Worm (Caenorhabditis elegans) whole organism, mixed stage, embryonic: ENCODE measurements around the gene idpp-1.

Experiments
- M03D4.4 ChIP-seq: sonication (generic microtip); optimal IDR thresholded peaks from 2 replicates; lab custom pipeline; 2017; ENCODE audit warnings: mild to moderate bottlenecking, missing genetic modification characterization, missing compliant biosample characterization
- bed-3 ChIP-seq: fragments of 200-800 bp; sonication (Bioruptor generic); optimal IDR thresholded peaks from 3 replicates; lab custom pipeline; 2018; ENCODE audit warnings: mild to moderate bottlenecking, missing genetic modification characterization, moderate library complexity, missing compliant biosample characterization
- blmp-1 ChIP-seq: fragments of 150-350 bp; optimal IDR thresholded peaks from 2 replicates; lab custom pipeline; 2014; ENCODE audit warnings: missing biosample characterization, missing genetic modification characterization
- ceh-39 ChIP-seq: fragments of 150-350 bp; optimal IDR thresholded peaks from 2 replicates; lab custom pipeline; 2014; ENCODE audit warnings: missing biosample characterization, missing genetic modification characterization
- ceh-43 ChIP-seq: fragments of 200-800 bp; sonication (Bioruptor generic); optimal IDR thresholded peaks from 2 replicates; lab custom pipeline; 2018; ENCODE audit warnings: mild to moderate bottlenecking, missing genetic modification characterization, moderate library complexity, missing compliant biosample characterization
- ceh-83 ChIP-seq: fragments of 200-800 bp; sonication (Bioruptor generic); optimal IDR thresholded peaks from 2 replicates; lab custom pipeline; 2018; ENCODE audit warnings: mild to moderate bottlenecking, missing genetic modification characterization, missing compliant biosample characterization
- ces-1 ChIP-seq: fragments of 150-350 bp; optimal IDR thresholded peaks from 2 replicates; lab custom pipeline; 2014; ENCODE audit warnings: missing biosample characterization, missing genetic modification reagents, missing genetic modification characterization
- cnd-1 ChIP-seq: fragments of 200-800 bp; sonication (Bioruptor generic); optimal IDR thresholded peaks from 2 replicates; lab custom pipeline; 2018; ENCODE audit warnings: mild to moderate bottlenecking, missing genetic modification characterization, missing compliant biosample characterization
- drap-1 ChIP-seq: fragments of 200-800 bp; sonication (Bioruptor generic); optimal IDR thresholded peaks from 3 replicates; lab custom pipeline; 2018; ENCODE audit warnings: mild to moderate bottlenecking, missing genetic modification characterization, missing compliant biosample characterization
- elt-1 ChIP-seq: sonication (generic microtip); optimal IDR thresholded peaks from 2 replicates; lab custom pipeline; 2017; ENCODE audit warnings: missing genetic modification characterization, mild to moderate bottlenecking, missing compliant biosample characterization, antibody characterized with exemption, moderate library complexity, borderline replicate concordance; ENCODE audit not compliant: insufficient read depth
- flh-1 ChIP-seq: fragments of 200-800 bp; sonication (Bioruptor generic); optimal IDR thresholded peaks from 2 replicates; lab custom pipeline; 2018; ENCODE audit warnings: mild to moderate bottlenecking, missing genetic modification characterization, moderate library complexity, missing compliant biosample characterization
- ham-2 ChIP-seq: fragments of 200-800 bp; sonication (Bioruptor generic); optimal IDR thresholded peaks from 2 replicates; lab custom pipeline; 2018; ENCODE audit warnings: mild to moderate bottlenecking, missing genetic modification characterization, missing compliant biosample characterization
- hlh-1 ChIP-seq: fragments of 150-350 bp; optimal IDR thresholded peaks from 2 replicates; lab custom pipeline; 2014; ENCODE audit warnings: missing biosample characterization, missing genetic modification reagents, missing genetic modification characterization
- lin-13 ChIP-seq: fragments of 150-350 bp; optimal IDR thresholded peaks from 2 replicates; lab custom pipeline; 2014; ENCODE audit warnings: missing biosample characterization, missing genetic modification characterization
- lin-32 ChIP-seq: fragments of 200-800 bp; sonication (Bioruptor generic); optimal IDR thresholded peaks from 2 replicates; lab custom pipeline; 2018; ENCODE audit warnings: mild to moderate bottlenecking, missing genetic modification characterization, missing compliant biosample characterization
- lsy-2 ChIP-seq: fragments of 150-350 bp; optimal IDR thresholded peaks from 2 replicates; lab custom pipeline; 2014; ENCODE audit warnings: missing biosample characterization, missing genetic modification characterization
- mab-5 ChIP-seq: fragments of 150-350 bp; optimal IDR thresholded peaks from 2 replicates; lab custom pipeline; 2014; ENCODE audit warnings: missing biosample characterization, missing genetic modification characterization
- mls-2 ChIP-seq: sonication (generic microtip); optimal IDR thresholded peaks from 2 replicates; lab custom pipeline; 2016; ENCODE audit warnings: mild to moderate bottlenecking, missing genetic modification characterization, moderate library complexity, missing compliant biosample characterization
- nhr-12 ChIP-seq: fragments of 150-350 bp; optimal IDR thresholded peaks from 2 replicates; lab custom pipeline; 2014; ENCODE audit warnings: missing biosample characterization, missing genetic modification characterization
- nhr-237 ChIP-seq: fragments of 150-350 bp; optimal IDR thresholded peaks from 2 replicates; lab custom pipeline; 2014; ENCODE audit warnings: missing biosample characterization, missing genetic modification characterization
- nhr-28 ChIP-seq: fragments of 150-350 bp; optimal IDR thresholded peaks from 2 replicates; lab custom pipeline; 2014; ENCODE audit warnings: missing biosample characterization, missing genetic modification characterization
- nhr-76 ChIP-seq: sonication (generic microtip); optimal IDR thresholded peaks from 2 replicates; lab custom pipeline; 2017; ENCODE audit warnings: missing biosample characterization, missing genetic modification characterization
- pha-4 ChIP-seq: fragments of 150-350 bp; optimal IDR thresholded peaks from 2 replicates; lab custom pipeline; 2018; ENCODE audit warnings: missing biosample characterization, missing genetic modification reagents, missing genetic modification characterization
- sem-2 ChIP-seq: fragments of 200-800 bp; sonication (Bioruptor generic); optimal IDR thresholded peaks from 2 replicates; lab custom pipeline; 2018; ENCODE audit warnings: mild to moderate bottlenecking, missing genetic modification characterization, missing compliant biosample characterization
- snpc-4 ChIP-seq: fragments of 150-350 bp; optimal IDR thresholded peaks from 2 replicates; lab custom pipeline; 2014; ENCODE audit warnings: missing biosample characterization, missing genetic modification characterization
- sptf-1 ChIP-seq: sonication (generic microtip); optimal IDR thresholded peaks from 2 replicates; lab custom pipeline; 2017; ENCODE audit warnings: mild to moderate bottlenecking, missing genetic modification characterization, moderate library complexity, missing compliant biosample characterization
- tbx-8 ChIP-seq: fragments of 200-800 bp; sonication (Bioruptor generic); optimal IDR thresholded peaks from 2 replicates; lab custom pipeline; 2018; ENCODE audit warnings: mild to moderate bottlenecking, missing genetic modification characterization, moderate library complexity, missing compliant biosample characterization
- unc-120 ChIP-seq: sonication (generic microtip); optimal IDR thresholded peaks from 2 replicates; lab custom pipeline; 2017; ENCODE audit warnings: missing genetic modification characterization, missing compliant biosample characterization; ENCODE audit not compliant: poor library complexity, severe bottlenecking
- unc-39 ChIP-seq: fragments of 150-350 bp; optimal IDR thresholded peaks from 2 replicates; lab custom pipeline; 2014; ENCODE audit warnings: missing biosample characterization, missing genetic modification characterization
- zip-8 ChIP-seq: fragments of 150-350 bp; optimal IDR thresholded peaks from 2 replicates; lab custom pipeline; 2014; ENCODE audit warnings: missing biosample characterization, missing genetic modification characterization
- ztf-11 ChIP-seq: fragments of 150-350 bp; optimal IDR thresholded peaks from 2 replicates; lab custom pipeline; 2014; ENCODE audit warnings: missing biosample characterization, missing genetic modification characterization

idpp-1 gene

DNA sequence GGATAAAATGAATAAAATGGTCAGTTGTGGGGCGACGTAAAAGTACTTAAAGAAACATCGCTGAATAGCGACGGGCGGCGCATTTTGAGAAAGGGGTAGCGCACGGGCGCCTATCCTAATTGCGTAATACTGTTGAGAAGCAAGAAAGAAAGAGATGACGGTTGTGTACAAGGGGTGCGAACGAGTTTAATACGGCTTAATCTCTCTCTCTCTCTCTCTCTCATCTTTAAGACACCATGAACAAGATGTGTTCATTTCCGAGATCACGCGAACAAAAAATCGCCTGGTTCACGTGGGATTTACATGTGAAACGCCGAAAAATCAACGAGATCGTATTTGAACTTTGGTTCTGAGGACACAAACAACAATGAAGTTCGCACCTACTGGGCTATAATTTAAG, 19.2 kb downstream of the idpp-1 start:
- TF ChIP-seq drap-1 (GFP tag; lab: Kevin White, UChicago) (no peak), blmp-1 (tag; lab: Kevin White, UChicago) (no peak), bed-3 (GFP tag; lab: Kevin White, UChicago) (no peak), lsy-2 (no peak), cnd-1 (tag; lab: Kevin White, UChicago) (no peak), ztf-11 (tag; lab: Kevin White, UChicago) (no peak), tbx-8 (GFP tag; lab: Kevin White, UChicago) (no peak), zip-8 (tag; lab: Kevin White, UChicago) (no peak), lin-13 (no peak), ces-1 (no peak), sem-2 (GFP tag; lab: Kevin White, UChicago) (no peak), elt-1 (tag; lab: Kevin White, UChicago) (no peak), mls-2 (tag; lab: Kevin White, UChicago) (no peak), mab-5 (tag; lab: Kevin White, UChicago) (no peak), sptf-1 (tag; lab: Kevin White, UChicago) (no peak), nhr-12 (tag; lab: Kevin White, UChicago) (no peak), M03D4.4 (no peak), nhr-237 (tag; lab: Kevin White, UChicago) (no peak), hlh-1 (tag; lab: Kevin White, UChicago) (no peak)

- no peak for TF ChIP-seq ham-2
Observed at ce11 chrIII:761476-761875, 21.0 kb downstream of the idpp-1 start, which contains the start of gene nlp-52. Gene nlp-52, plus strand, starts transcription at chrIII:761776.

ce11 chrIII:762508-762907, 22.0 kb downstream of the idpp-1 start:
- TF ChIP-seq ceh-83 (GFP tag; lab: Kevin White, UChicago) (no peak), blmp-1 (tag; lab: Kevin White, UChicago) (no peak), flh-1 (GFP tag; lab: Kevin White, UChicago) (no peak), nhr-76 (no peak), hlh-1 (tag; lab: Kevin White, UChicago) (no peak), nhr-12 (tag; lab: Kevin White, UChicago) (no peak), unc-120 (tag; lab: Kevin White, UChicago) (no peak), bed-3 (GFP tag; lab: Kevin White, UChicago) (no peak), ces-1 (no peak), mls-2 (tag; lab: Kevin White, UChicago) (no peak)

DNA sequence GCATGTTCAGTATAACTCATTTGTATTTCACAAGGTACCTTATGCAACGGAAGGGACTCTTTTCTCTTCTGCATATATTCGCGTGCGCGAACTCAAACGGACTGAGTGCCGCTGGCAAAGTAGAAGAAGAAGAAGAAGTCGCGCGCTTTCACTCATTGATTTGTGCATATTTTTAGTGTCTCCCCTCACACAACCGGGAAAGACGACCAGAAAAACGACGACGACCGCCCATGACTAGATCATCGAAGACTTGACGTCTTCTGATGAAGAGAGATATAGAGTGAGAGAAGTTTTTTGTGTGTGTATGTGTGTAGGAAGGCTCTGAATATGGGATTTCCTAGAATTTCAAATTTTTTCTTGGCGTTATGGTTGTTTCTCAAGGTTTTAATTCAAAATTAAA, 23.9 kb downstream of the idpp-1 start:
- peak; percentile 62 for TF ChIP-seq ces-1
- TF ChIP-seq unc-39 = no peak
- TF ChIP-seq lsy-2 = no peak

DNA sequence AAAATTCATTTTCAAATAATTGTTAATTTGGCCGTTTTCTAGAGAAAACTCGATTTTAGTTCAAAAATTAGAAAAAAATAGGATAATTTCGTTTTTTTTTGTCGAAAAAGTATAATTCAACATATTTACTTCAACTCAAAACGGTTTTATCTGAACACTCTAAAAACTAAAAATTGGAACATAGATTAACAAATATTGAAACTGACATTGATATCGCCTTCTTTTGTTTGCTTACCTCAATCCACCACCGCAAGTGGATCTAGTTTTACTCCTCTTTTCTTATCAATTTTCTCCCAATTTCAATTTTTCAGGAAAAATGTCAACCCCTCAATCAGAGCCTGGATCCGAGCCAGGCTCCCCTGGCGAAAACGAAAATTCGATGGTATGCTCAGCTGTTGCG, 24.4 kb downstream of the idpp-1 start, which contains the start of gene ptl-1:
Gene ptl-1 (plus strand): TSS at position 301 of the 400 bp plus-strand sequence.
- TF ChIP-seq zip-8 (tag; lab: Kevin White, UChicago) (no peak), unc-120 (tag; lab: Kevin White, UChicago) (no peak), sptf-1 (tag; lab: Kevin White, UChicago) (no peak), ceh-43 (GFP tag; lab: Kevin White, UChicago) (no peak), blmp-1 (tag; lab: Kevin White, UChicago) (no peak), ceh-83 (GFP tag; lab: Kevin White, UChicago) (no peak), mls-2 (tag; lab: Kevin White, UChicago) (no peak), pha-4 (tag; lab: Kevin White, UChicago) (no peak), ces-1 (no peak), ceh-39 (tag; lab: Kevin White, UChicago) (no peak), lin-13 (no peak), snpc-4 (tag; lab: Kevin White, UChicago) (no peak), nhr-28 (tag; lab: Kevin White, UChicago) (no peak), tbx-8 (GFP tag; lab: Kevin White, UChicago) (no peak), lin-32 (GFP tag; lab: Kevin White, UChicago) (no peak), bed-3 (GFP tag; lab: Kevin White, UChicago) (no peak), nhr-12 (tag; lab: Kevin White, UChicago) (no peak), unc-39 (no peak), sem-2 (GFP tag; lab: Kevin White, UChicago) (no peak)
